Fruit fly (Drosophila melanogaster): Measurements from ENCODE around the gene GAA1.

GAA1 gene

dm6 chrX:5907916-5908315 is 34.8 kb upstream of the GAA1 start, which contains the start of gene CG12236 (continued):
- TF ChIP-seq vfl (GFP tag; optimal IDR thresholded peaks at IDR 0.05) (no peak), Nf-YB (GFP tag; optimal IDR thresholded peaks at IDR 0.05) (peak; percentile 23), dpn (GFP tag; optimal IDR thresholded peaks at IDR 0.05) (peak; percentile 25 to 59), Pdp1 (GFP tag; optimal IDR thresholded peaks at IDR 0.05) (peak; percentile 2 to 43), Sox102F (GFP tag; optimal IDR thresholded peaks at IDR 0.05) (no peak), Opbp (GFP tag; IDR thresholded peaks at IDR 0.05; ENCODE audit: partially characterized antibody) (peak; percentile 66; the same call in 2 of the 3 replicates), gro (GFP tag; optimal IDR thresholded peaks at IDR 0.05) (peak; percentile 56), nau (GFP tag; optimal IDR thresholded peaks at IDR 0.05) (no peak), CG18011 (GFP tag; optimal IDR thresholded peaks at IDR 0.05) (no peak), Dad (GFP tag; optimal IDR thresholded peaks at IDR 0.05) (no peak), CG5245 (GFP tag; optimal IDR thresholded peaks at IDR 0.05) (peak; percentile 43), kni (GFP tag; optimal IDR thresholded peaks at IDR 0.05) (peak; percentile 63), CG14667 (GFP tag; IDR thresholded peaks at IDR 0.05) (no peak), gsb-n (tag; optimal IDR thresholded peaks at IDR 0.05) (peak; percentile 57), CG13287 (GFP tag; IDR thresholded peaks at IDR 0.05; ENCODE audit: partially characterized antibody) (peak; percentile 50; the same call in 1 of the 2 replicates), CG13894 (tag; optimal IDR thresholded peaks at IDR 0.05) (peak; percentile 71), Hey (tag; optimal IDR thresholded peaks at IDR 0.05) (no peak), Xrp1 (GFP tag; IDR thresholded peaks at IDR 0.05) (no peak), CG2678 (tag; optimal IDR thresholded peaks at IDR 0.05) (no peak), zen (tag; optimal IDR thresholded peaks at IDR 0.05) (peak; percentile 42), CG17186 (GFP tag; optimal IDR thresholded peaks at IDR 0.05) (peak; percentile 85), inv (GFP tag; IDR thresholded peaks at IDR 0.05; ENCODE audit: partially characterized antibody) (no peak), D19A (tag; optimal IDR thresholded peaks at IDR 0.05) (peak; percentile 35), CG7987 (GFP tag; optimal IDR thresholded peaks at IDR 0.05) (peak; percentile 77), CG12769 (tag; optimal IDR thresholded peaks at IDR 0.05) (no peak), ham (GFP tag; IDR thresholded peaks at IDR 0.05) (no peak), nerfin-1 (tag; optimal IDR thresholded peaks at IDR 0.05) (peak; percentile 4), CG11247 (GFP tag; IDR thresholded peaks at IDR 0.05) (peak; percentile 49; the same call in 1 of the 2 replicates), Usf (GFP tag; optimal IDR thresholded peaks at IDR 0.05) (peak; percentile 5), Vsx1 (GFP tag; optimal IDR thresholded peaks at IDR 0.05) (no peak), CG18619 (GFP tag; optimal IDR thresholded peaks at IDR 0.05) (peak; percentile 36), Max (GFP tag; optimal IDR thresholded peaks at IDR 0.05) (peak; percentile 20), Meics (GFP tag; optimal IDR thresholded peaks at IDR 0.05) (peak; percentile 54), org-1 (GFP tag; optimal IDR thresholded peaks at IDR 0.05) (no peak), zfh1 (GFP tag; IDR thresholded peaks at IDR 0.05) (peak; percentile 59; the same call in 2 of the 3 replicates), Med (GFP tag) (peak; percentile 93), crp (GFP tag; optimal IDR thresholded peaks at IDR 0.05) (peak in 1 of 2 experiments; percentile 52), CG3065 (GFP tag; optimal IDR thresholded peaks at IDR 0.05) (no peak), ara (GFP tag; IDR thresholded peaks at IDR 0.05) (no peak), NfI (GFP tag; optimal IDR thresholded peaks at IDR 0.05) (peak; percentile 65), lab (GFP tag; optimal IDR thresholded peaks at IDR 0.05) (peak; percentile 71), Sry-δ (GFP tag; optimal IDR thresholded peaks at IDR 0.05) (peak; percentile 69), CG2116 (GFP tag; optimal IDR thresholded peaks at IDR 0.05) (peak; percentile 99), CG3163 (GFP tag; optimal IDR thresholded peaks at IDR 0.05) (peak; percentile 26), sug (tag; optimal IDR thresholded peaks at IDR 0.05) (peak; percentile 67), CG12659 (GFP tag; optimal IDR thresholded peaks at IDR 0.05) (peak; percentile 85), hth (optimal IDR thresholded peaks at IDR 0.05) (no peak), unc-4 (GFP tag; IDR thresholded peaks at IDR 0.05; ENCODE audit: partially characterized antibody) (peak; percentile 42; the same call in 1 of the 2 replicates), CG7928 (GFP tag; optimal IDR thresholded peaks at IDR 0.05) (peak; percentile 61)

Data from whole organism, embryonic.